Worm (Caenorhabditis elegans) whole organism, midembryonic: ENCODE data around the gene pgm-2.

ENCODE experiments used
- T22C8.4 ChIP-seq: fragments of 200-800 bp; sonication (Bioruptor generic); IDR thresholded peaks from 2 replicates; pipeline ENCODE4 v1.3.6; 2022; ENCODE audit warnings: missing genetic modification characterization, missing compliant biosample characterization
- cog-1 ChIP-seq: sonication (generic microtip); optimal IDR thresholded peaks from 2 replicates; lab custom pipeline; 2016; ENCODE audit warnings: missing genetic modification characterization, missing compliant biosample characterization
- flt-1 ChIP-seq: fragments of 200-800 bp; sonication (Bioruptor generic); IDR thresholded peaks from 2 replicates; pipeline ENCODE4 v1.3.6; 2022; ENCODE audit warnings: missing genetic modification characterization, missing compliant biosample characterization
- klf-2 ChIP-seq: fragments of 200-800 bp; sonication (Bioruptor generic); conservative IDR thresholded peaks from 2 replicates; pipeline ENCODE4 v1.3.6; 2022; ENCODE audit warnings: missing genetic modification reagents, missing genetic modification characterization, missing compliant biosample characterization
- med-1 ChIP-seq: sonication (generic microtip); optimal IDR thresholded peaks from 2 replicates; lab custom pipeline; 2017; ENCODE audit warnings: missing genetic modification characterization, mild to moderate bottlenecking, missing compliant biosample characterization, antibody characterized with exemption, missing genetic modification reagents; ENCODE audit not compliant: insufficient read depth
- ref-1 ChIP-seq: fragments of 200-800 bp; sonication (Bioruptor generic); conservative IDR thresholded peaks from 2 replicates; pipeline ENCODE4 v1.3.6; 2022; ENCODE audit warnings: missing genetic modification reagents, missing genetic modification characterization, missing compliant biosample characterization
- tab-1 ChIP-seq: fragments of 200-800 bp; sonication (Bioruptor generic); IDR thresholded peaks from 2 replicates; pipeline ENCODE4 v1.3.6; 2022; ENCODE audit warnings: missing genetic modification characterization, missing compliant biosample characterization
- ztf-23 ChIP-seq: fragments of 200-800 bp; sonication (Bioruptor generic); IDR thresholded peaks from 2 replicates; pipeline ENCODE4 v1.3.6; 2022; ENCODE audit warnings: missing genetic modification reagents, missing genetic modification characterization, missing compliant biosample characterization
- ztf-29 ChIP-seq: fragments of 200-800 bp; sonication (Bioruptor generic); IDR thresholded peaks from 2 replicates; pipeline ENCODE4 v1.3.6; 2022; ENCODE audit warnings: missing genetic modification reagents, missing genetic modification characterization, missing compliant biosample characterization

Gene pgm-2

ce11 chrIII:13272227-13272626 lies 27.0 kb upstream of the pgm-2 start:
- TF ChIP-seq med-1 (GFP tag; lab: Kevin White, UChicago) (no peak), ztf-29 (GFP tag; lab: Robert Waterston, UW) (no peak), tab-1 (GFP tag; lab: Robert Waterston, UW) (no peak), T22C8.4 (GFP tag; lab: Robert Waterston, UW) (no peak), flt-1 (GFP tag; lab: Robert Waterston, UW) (no peak)

- no peak for TF ChIP-seq tab-1 (GFP tag; lab: Robert Waterston, UW)
- TF ChIP-seq cog-1 (tag; lab: Kevin White, UChicago): no peak
- TF ChIP-seq flt-1 (GFP tag; lab: Robert Waterston, UW): no peak
- TF ChIP-seq T22C8.4 (GFP tag; lab: Robert Waterston, UW): no peak
- no peak for TF ChIP-seq ztf-23
- TF ChIP-seq med-1 (GFP tag; lab: Kevin White, UChicago): no peak
These were observed 26.4 kb upstream of the pgm-2 start for ce11 chrIII:13272788-13273187.

DNA sequence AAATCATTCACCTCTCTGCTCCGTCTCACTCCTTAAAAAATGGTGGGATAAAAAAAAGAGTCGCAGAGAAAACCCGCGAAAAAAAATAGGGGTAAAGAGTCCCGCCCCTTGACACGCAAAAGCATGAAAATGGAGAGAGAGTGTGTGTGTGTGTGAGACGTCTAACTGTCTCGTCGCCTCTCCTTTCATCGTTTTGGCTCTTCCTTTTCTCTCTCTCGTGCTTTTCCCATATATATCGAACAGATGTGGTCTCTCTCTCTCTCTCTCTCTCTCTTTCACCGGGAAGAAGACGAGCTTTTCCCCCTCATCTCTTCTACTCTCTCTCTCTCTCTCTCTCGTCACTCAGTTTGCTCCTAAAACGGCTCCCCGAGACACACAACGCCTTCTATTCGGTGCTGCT lies 23.4 kb upstream of the pgm-2 start:
- no peak for TF ChIP-seq cog-1 (tag; lab: Kevin White, UChicago)
- TF ChIP-seq T22C8.4 (GFP tag; lab: Robert Waterston, UW): no peak
- no peak for TF ChIP-seq tab-1 (GFP tag; lab: Robert Waterston, UW)
- no peak for TF ChIP-seq med-1 (GFP tag; lab: Kevin White, UChicago)
- TF ChIP-seq ztf-29 (GFP tag; lab: Robert Waterston, UW): no peak
- TF ChIP-seq ztf-23: no peak; the same call in 1 of the 2 replicates

DNA sequence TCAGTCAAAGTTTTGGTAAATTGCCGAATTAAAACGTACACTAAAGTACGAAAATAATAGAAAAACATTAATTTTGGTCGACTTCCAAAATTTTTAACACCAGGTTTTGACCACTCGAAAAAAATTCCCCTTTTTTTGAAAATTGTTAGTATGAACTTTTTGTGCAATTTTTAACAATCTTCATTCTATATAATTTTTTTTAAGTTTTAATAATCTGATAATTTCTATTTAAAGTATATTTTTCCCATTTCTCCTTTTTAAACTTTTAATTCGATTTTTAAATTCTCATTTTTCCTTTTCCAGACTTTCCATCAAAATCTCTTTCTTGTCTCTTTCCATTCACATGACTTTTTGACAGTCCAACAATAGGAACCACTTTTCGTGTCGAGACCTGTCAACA lies 22.2 kb upstream of the pgm-2 start, which contains the start of gene unc-64:
Gene unc-64 (plus strand): TSS at position 301 of the 400 bp plus-strand sequence.
- TF ChIP-seq ref-1 (no peak), flt-1 (GFP tag; lab: Robert Waterston, UW) (no peak), klf-2 (GFP tag; lab: Robert Waterston, UW) (no peak), med-1 (GFP tag; lab: Kevin White, UChicago) (no peak), ztf-29 (GFP tag; lab: Robert Waterston, UW) (no peak), cog-1 (tag; lab: Kevin White, UChicago) (no peak), T22C8.4 (GFP tag; lab: Robert Waterston, UW) (no peak), ztf-23 (no peak)

DNA sequence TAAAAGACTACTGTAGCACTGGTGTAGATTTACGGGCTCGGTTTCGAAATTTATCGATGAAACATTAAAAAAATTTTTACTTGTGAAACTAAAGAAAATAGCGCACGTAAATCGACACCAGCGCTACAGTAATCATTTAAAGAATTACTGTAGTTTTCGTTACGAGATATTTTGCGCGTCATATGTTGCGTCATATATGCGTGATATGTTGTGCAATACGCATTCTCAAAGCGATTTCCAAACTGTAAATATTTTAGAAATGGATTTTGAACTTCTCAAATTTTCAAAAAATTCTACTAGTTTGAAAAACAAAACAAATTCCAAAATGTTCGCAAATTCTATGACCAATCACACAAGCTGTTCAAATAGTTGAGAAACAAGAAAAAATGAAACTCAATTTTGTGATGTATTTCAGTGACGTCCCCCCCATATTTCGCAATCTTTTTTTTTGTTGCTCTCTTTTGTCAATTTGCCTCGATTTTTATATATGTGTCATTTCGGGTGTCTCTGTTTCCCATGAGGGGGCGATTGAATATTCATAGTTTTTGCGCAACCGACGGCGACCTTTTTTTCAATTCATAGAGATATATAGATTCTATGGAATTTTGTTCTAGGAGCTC lies 21.2 kb upstream of the pgm-2 start:
- TF ChIP-seq med-1 (GFP tag; lab: Kevin White, UChicago) (no peak), klf-2 (GFP tag; lab: Robert Waterston, UW) (0 out of 2 replicates have a peak, but pooled peaks have one; percentile 18), ztf-23 (no peak)

- TF ChIP-seq med-1 (GFP tag; lab: Kevin White, UChicago) (no peak), klf-2 (GFP tag; lab: Robert Waterston, UW) (no peak), cog-1 (tag; lab: Kevin White, UChicago) (no peak), T22C8.4 (GFP tag; lab: Robert Waterston, UW) (no peak), ref-1 (no peak), flt-1 (GFP tag; lab: Robert Waterston, UW) (no peak), tab-1 (GFP tag; lab: Robert Waterston, UW) (no peak), ztf-23 (no peak), ztf-29 (GFP tag; lab: Robert Waterston, UW) (no peak)
These were observed 13.8 kb upstream of the pgm-2 start, which contains the start of gene F56A8.8 for ce11 chrIII:13285421-13285820. F56A8.8 (plus strand) TSS chrIII:13285721.

- TF ChIP-seq ztf-23 (peak; percentile 86), tab-1 (GFP tag; lab: Robert Waterston, UW) (peak; percentile 34; the same call in 1 of the 2 replicates), flt-1 (GFP tag; lab: Robert Waterston, UW) (peak; percentile 67), med-1 (GFP tag; lab: Kevin White, UChicago) (peak; percentile 48), klf-2 (GFP tag; lab: Robert Waterston, UW) (peak; percentile 77)
These were observed 6.1 kb upstream of the pgm-2 start, which contains the start of gene set-25 for ce11 chrIII:13292971-13293514. set-25 (minus strand) TSS chrIII:13293090.

ce11 chrIII:13296289-13296874 lies 2.8 kb upstream of the pgm-2 start, which contains the start of gene npp-18:
npp-18 (plus strand) TSS chrIII:13296853.
- TF ChIP-seq ztf-23 (peak; percentile 93), flt-1 (GFP tag; lab: Robert Waterston, UW) (peak; percentile 91), ref-1 (peak; percentile 64), ztf-29 (GFP tag; lab: Robert Waterston, UW) (peak; percentile 88), klf-2 (GFP tag; lab: Robert Waterston, UW) (peak; percentile 84), tab-1 (GFP tag; lab: Robert Waterston, UW) (peak; percentile 87), T22C8.4 (GFP tag; lab: Robert Waterston, UW) (peak; percentile 74)

ce11 chrIII:13301983-13302382 lies 2.8 kb downstream of the pgm-2 start:
- TF ChIP-seq ref-1 (no peak), flt-1 (GFP tag; lab: Robert Waterston, UW) (0 out of 2 replicates have a peak, but pooled peaks have one; percentile 12)

ce11 chrIII:13302578-13302977 lies 3.4 kb downstream of the pgm-2 start:
- TF ChIP-seq klf-2 (GFP tag; lab: Robert Waterston, UW) (no peak), ref-1 (no peak), ztf-23 (no peak), tab-1 (GFP tag; lab: Robert Waterston, UW) (no peak), cog-1 (tag; lab: Kevin White, UChicago) (no peak), ztf-29 (GFP tag; lab: Robert Waterston, UW) (no peak), T22C8.4 (GFP tag; lab: Robert Waterston, UW) (no peak), flt-1 (GFP tag; lab: Robert Waterston, UW) (no peak)
